Worm (Caenorhabditis elegans) whole organism, L3 larva: ENCODE measurements around the gene aakg-3.

Experiments used
- aly-2 ChIP-seq: fragments of 150-350 bp; optimal IDR thresholded peaks from 2 replicates; lab custom pipeline; 2014; ENCODE audit warnings: missing biosample characterization, missing genetic modification characterization
- elt-2 ChIP-seq: sonication (generic microtip); optimal IDR thresholded peaks from 2 replicates; lab custom pipeline; 2016; ENCODE audit warnings: missing genetic modification reagents, mild to moderate bottlenecking, missing genetic modification characterization, missing compliant biosample characterization
- nhr-11 ChIP-seq: fragments of 150-350 bp; optimal IDR thresholded peaks from 2 replicates; lab custom pipeline; 2014; ENCODE audit warnings: missing biosample characterization, missing genetic modification characterization
- skn-1 ChIP-seq: fragments of 150-350 bp; optimal IDR thresholded peaks from 2 replicates; lab custom pipeline; 2014; ENCODE audit warnings: missing biosample characterization, missing genetic modification characterization
- unc-62 ChIP-seq: fragments of 150-350 bp; sonication (generic microtip); optimal IDR thresholded peaks from 4 replicates; lab custom pipeline; 2014; ENCODE audit warnings: missing biosample characterization, missing genetic modification reagents, missing genetic modification characterization
- zag-1 ChIP-seq: fragments of 150-350 bp; optimal IDR thresholded peaks from 2 replicates; lab custom pipeline; 2014; ENCODE audit warnings: missing biosample characterization, missing genetic modification characterization

ce11 chrX:2970804-2971395 lies 5.3 kb upstream of the aakg-3 start:
- no peak for TF ChIP-seq skn-1 (tag; lab: Kevin White, UChicago)
- TF ChIP-seq unc-62 (GFP tag; lab: Kevin White, UChicago), result no peak
- no peak for TF ChIP-seq nhr-11 (tag; lab: Kevin White, UChicago)
- TF ChIP-seq elt-2 (tag; lab: Kevin White, UChicago), result peak; percentile 33
- no peak for TF ChIP-seq zag-1 (tag; lab: Kevin White, UChicago)
- TF ChIP-seq aly-2 (tag; lab: Kevin White, UChicago), result no peak
